Worm (Caenorhabditis elegans) whole organism, L2 larva: ENCODE results near the gene F53B3.3.

Source experiments
- C34F6.9 ChIP-seq: fragments of 150-350 bp; optimal IDR thresholded peaks from 2 replicates; lab custom pipeline; 2014; ENCODE audit warnings: missing biosample characterization, missing genetic modification characterization
- Y55F3AM.14 ChIP-seq: fragments of 200-800 bp; sonication (Bioruptor generic); optimal IDR thresholded peaks from 2 replicates; lab custom pipeline; 2018; ENCODE audit warnings: mild to moderate bottlenecking, missing genetic modification characterization, missing compliant biosample characterization
- ZK546.5 ChIP-seq: sonication (generic microtip); optimal IDR thresholded peaks from 2 replicates; lab custom pipeline; 2017; ENCODE audit warnings: missing biosample characterization, missing genetic modification characterization
- alr-1 ChIP-seq: fragments of 150-350 bp; optimal IDR thresholded peaks from 2 replicates; lab custom pipeline; 2014; ENCODE audit warnings: missing biosample characterization, missing genetic modification characterization
- aly-2 ChIP-seq: fragments of 150-350 bp; optimal IDR thresholded peaks from 2 replicates; lab custom pipeline; 2014; ENCODE audit warnings: missing biosample characterization, missing genetic modification characterization
- ama-1 ChIP-seq: fragments of 150-350 bp; optimal IDR thresholded peaks from 2 replicates; lab custom pipeline; 2018; ENCODE audit warnings: inconsistent platforms
- ceh-16 ChIP-seq: fragments of 150-350 bp; optimal IDR thresholded peaks from 2 replicates; lab custom pipeline; 2014; ENCODE audit warnings: missing biosample characterization, missing genetic modification characterization
- ceh-82 ChIP-seq: fragments of 150-350 bp; optimal IDR thresholded peaks from 2 replicates; lab custom pipeline; 2014; ENCODE audit warnings: missing biosample characterization, missing genetic modification characterization
- crh-2 ChIP-seq: sonication (generic microtip); optimal IDR thresholded peaks from 2 replicates; lab custom pipeline; 2017; ENCODE audit warnings: missing biosample characterization, missing genetic modification characterization
- egl-27 ChIP-seq: sonication (generic microtip); optimal IDR thresholded peaks from 3 replicates; lab custom pipeline; 2017; ENCODE audit warnings: missing biosample characterization, missing genetic modification reagents, missing genetic modification characterization
- elt-1 ChIP-seq: fragments of 150-350 bp; optimal IDR thresholded peaks from 2 replicates; lab custom pipeline; 2014; ENCODE audit warnings: missing biosample characterization, missing genetic modification characterization
- elt-3 ChIP-seq: sonication (generic microtip); optimal IDR thresholded peaks from 2 replicates; lab custom pipeline; 2017; ENCODE audit warnings: missing biosample characterization, missing genetic modification characterization
- fos-1 ChIP-seq: fragments of 150-350 bp; optimal IDR thresholded peaks from 2 replicates; lab custom pipeline; 2014; ENCODE audit warnings: missing biosample characterization, missing genetic modification characterization
- lin-11 ChIP-seq: fragments of 150-350 bp; sonication (generic microtip); optimal IDR thresholded peaks from 2 replicates; lab custom pipeline; 2014; ENCODE audit warnings: missing biosample characterization, missing genetic modification characterization, inconsistent platforms, mixed read lengths
- lsy-2 ChIP-seq, 2 experiments: fragments of 150-350 bp in 1 of 2; sonication (generic microtip) in 1 of 2; optimal IDR thresholded peaks; 2 replicates each; lab custom pipeline; 2014 to 2017; ENCODE audit warnings: missing biosample characterization in 2 of 2, missing genetic modification characterization in 2 of 2
- mab-5 ChIP-seq: fragments of 150-350 bp; optimal IDR thresholded peaks from 2 replicates; lab custom pipeline; 2014; ENCODE audit warnings: missing biosample characterization, missing genetic modification characterization
- mbf-1 ChIP-seq: sonication (generic microtip); optimal IDR thresholded peaks from 2 replicates; lab custom pipeline; 2017; ENCODE audit warnings: missing biosample characterization, missing genetic modification characterization
- mdl-1 ChIP-seq, 2 experiments: fragments of 150-350 bp in 1 of 2; sonication (generic microtip) in 1 of 2; optimal IDR thresholded peaks; 2 replicates each; lab custom pipeline; 2017; ENCODE audit warnings: missing biosample characterization in 2 of 2, missing genetic modification characterization in 2 of 2
- nhr-10 ChIP-seq: sonication (generic microtip); optimal IDR thresholded peaks from 2 replicates; lab custom pipeline; 2017; ENCODE audit warnings: missing biosample characterization, missing genetic modification characterization
- nhr-11 ChIP-seq: fragments of 150-350 bp; optimal IDR thresholded peaks from 2 replicates; lab custom pipeline; 2014; ENCODE audit warnings: missing biosample characterization, missing genetic modification characterization
- nhr-12 ChIP-seq: fragments of 150-350 bp; optimal IDR thresholded peaks from 2 replicates; lab custom pipeline; 2014; ENCODE audit warnings: missing biosample characterization, missing genetic modification characterization
- nhr-21 ChIP-seq: fragments of 150-350 bp; optimal IDR thresholded peaks from 2 replicates; lab custom pipeline; 2014; ENCODE audit warnings: missing biosample characterization, missing genetic modification characterization
- nhr-23 ChIP-seq: fragments of 150-350 bp; optimal IDR thresholded peaks from 2 replicates; lab custom pipeline; 2014; ENCODE audit warnings: missing biosample characterization, missing genetic modification reagents, missing genetic modification characterization
- nhr-237 ChIP-seq: fragments of 150-350 bp; optimal IDR thresholded peaks from 2 replicates; lab custom pipeline; 2014; ENCODE audit warnings: missing biosample characterization, missing genetic modification characterization
- nhr-25 ChIP-seq: fragments of 150-350 bp; sonication (generic microtip); optimal IDR thresholded peaks from 3 replicates; lab custom pipeline; 2014; ENCODE audit warnings: missing biosample characterization, missing genetic modification characterization
- nhr-6 ChIP-seq: fragments of 150-350 bp; optimal IDR thresholded peaks from 2 replicates; lab custom pipeline; 2014; ENCODE audit warnings: missing biosample characterization, missing genetic modification characterization
- nhr-77 ChIP-seq: fragments of 150-350 bp; optimal IDR thresholded peaks from 2 replicates; lab custom pipeline; 2014; ENCODE audit warnings: missing biosample characterization, missing genetic modification characterization
- sem-4 ChIP-seq: fragments of 150-350 bp; optimal IDR thresholded peaks from 2 replicates; lab custom pipeline; 2014; ENCODE audit warnings: missing biosample characterization, missing genetic modification reagents, missing genetic modification characterization
- sma-9 ChIP-seq, 2 experiments: fragments of 150-350 bp in 1 of 2; sonication (generic microtip) in 1 of 2; optimal IDR thresholded peaks; 2 replicates each; lab custom pipeline; 2014 to 2016; ENCODE audit warnings: missing genetic modification characterization in 2 of 2, mild to moderate bottlenecking in 1 of 2, missing biosample characterization in 1 of 2, missing compliant biosample characterization in 1 of 2, missing genetic modification reagents in 1 of 2, moderate library complexity in 1 of 2
- snpc-4 ChIP-seq: fragments of 150-350 bp; optimal IDR thresholded peaks from 2 replicates; lab custom pipeline; 2014; ENCODE audit warnings: missing biosample characterization, missing genetic modification characterization
- unc-39 ChIP-seq: fragments of 150-350 bp; optimal IDR thresholded peaks from 2 replicates; lab custom pipeline; 2014; ENCODE audit warnings: missing biosample characterization, missing genetic modification characterization
- unc-62 ChIP-seq: fragments of 150-350 bp; optimal IDR thresholded peaks from 2 replicates; lab custom pipeline; 2014; ENCODE audit warnings: missing biosample characterization, missing genetic modification reagents, missing genetic modification characterization
- zag-1 ChIP-seq: fragments of 150-350 bp; optimal IDR thresholded peaks from 2 replicates; lab custom pipeline; 2014; ENCODE audit warnings: missing biosample characterization, missing genetic modification characterization
- ztf-11 ChIP-seq: sonication (generic microtip); optimal IDR thresholded peaks from 2 replicates; lab custom pipeline; 2017; ENCODE audit warnings: missing biosample characterization, missing genetic modification characterization

F53B3.3 gene

ce11 chrX:2836770-2837169 lies 34.2 kb downstream of the F53B3.3 start:
- peak; percentile 56 for TF ChIP-seq fos-1
- peak; percentile 55 for TF ChIP-seq sma-9 (GFP tag; optimal IDR thresholded peaks at IDR 0.05; lab: Kevin White, UChicago)
- TF ChIP-seq sma-9 (tag; optimal IDR thresholded peaks at IDR 0.05; lab: Kevin White, UChicago): no peak
- TF ChIP-seq nhr-77 (tag; lab: Kevin White, UChicago): no peak

- TF ChIP-seq sem-4 (tag; lab: Kevin White, UChicago) (no peak), aly-2 (tag; lab: Kevin White, UChicago) (no peak), elt-3 (no peak), ceh-16 (tag; lab: Kevin White, UChicago) (no peak), unc-39 (tag; lab: Kevin White, UChicago) (no peak), nhr-12 (no peak), nhr-21 (no peak), mbf-1 (tag; lab: Kevin White, UChicago) (no peak), nhr-10 (tag; lab: Kevin White, UChicago) (no peak), lsy-2 (tag; optimal IDR thresholded peaks at IDR 0.05; lab: Kevin White, UChicago) (no peak), nhr-77 (tag; lab: Kevin White, UChicago) (no peak), nhr-11 (tag; lab: Kevin White, UChicago) (no peak), nhr-6 (tag; lab: Kevin White, UChicago) (no peak), crh-2 (tag; lab: Kevin White, UChicago) (no peak)
Measured at ce11 chrX:2827702-2828182, 43.2 kb downstream of the F53B3.3 start, which contains the start of gene ssr-2. Gene ssr-2, minus strand, starts transcription at chrX:2827752.

ce11 chrX:2826337-2826736 lies 44.6 kb downstream of the F53B3.3 start:
- no peak for TF ChIP-seq lsy-2 (tag; optimal IDR thresholded peaks at IDR 0.05; lab: Kevin White, UChicago)
- TF ChIP-seq unc-62 (GFP tag; lab: Kevin White, UChicago): no peak
- TF ChIP-seq ztf-11 (tag; lab: Kevin White, UChicago): no peak
- no peak for TF ChIP-seq crh-2 (tag; lab: Kevin White, UChicago)
- no peak for TF ChIP-seq sem-4 (tag; lab: Kevin White, UChicago)
- TF ChIP-seq elt-3: no peak
- TF ChIP-seq Y55F3AM.14 (GFP tag; lab: Kevin White, UChicago): no peak
- TF ChIP-seq zag-1 (tag; lab: Kevin White, UChicago): no peak
- TF ChIP-seq, all 48 proteins: peak for 0

- TF ChIP-seq elt-1 (no peak), nhr-23 (tag; lab: Kevin White, UChicago) (no peak), egl-27 (tag; lab: Kevin White, UChicago) (no peak), ama-1 (lab: Kevin White, UChicago) (no peak), mab-5 (tag; lab: Kevin White, UChicago) (no peak), alr-1 (no peak), mdl-1 (tag; optimal IDR thresholded peaks at IDR 0.05; lab: Kevin White, UChicago) (no peak), ceh-82 (tag; lab: Kevin White, UChicago) (no peak)
Measured at ce11 chrX:2820148-2820547, 50.8 kb downstream of the F53B3.3 start, which contains the start of gene tsp-6. Gene tsp-6, plus strand, starts transcription at chrX:2820448.

ce11 chrX:2819747-2820146 lies 51.2 kb downstream of the F53B3.3 start:
- TF ChIP-seq C34F6.9 (tag; lab: Kevin White, UChicago) (peak; percentile 27), nhr-237 (tag; lab: Kevin White, UChicago) (no peak), snpc-4 (tag; lab: Kevin White, UChicago) (no peak), nhr-6 (tag; lab: Kevin White, UChicago) (peak; percentile 10), nhr-10 (tag; lab: Kevin White, UChicago) (no peak), nhr-21 (no peak), nhr-25 (tag; lab: Kevin White, UChicago) (no peak), lin-11 (peak; percentile 20), lsy-2 (tag; optimal IDR thresholded peaks at IDR 0.05; lab: Kevin White, UChicago) (peak in 1 of 2 experiments; percentile 26), nhr-12 (no peak), ZK546.5 (no peak), aly-2 (tag; lab: Kevin White, UChicago) (no peak), ama-1 (lab: Kevin White, UChicago) (no peak)
